Fruit fly (Drosophila melanogaster) whole organism, prepupa: ENCODE results near the gene CG7099.

Experiments used
- Blimp-1 ChIP-seq: fragments of 200-800 bp; sonication (Bioruptor generic); optimal IDR thresholded peaks from 3 replicates; lab custom pipeline; 2017; ENCODE audit warnings: missing biosample characterization, missing genetic modification characterization, mild to moderate bottlenecking, moderate library complexity, missing genetic modification reagents
- CG10631 ChIP-seq: fragments of 200-800 bp; sonication (Bioruptor generic); optimal IDR thresholded peaks from 2 replicates; lab custom pipeline; 2016; ENCODE audit warnings: missing biosample characterization, missing genetic modification characterization
- CG10669 ChIP-seq: fragments of 200-800 bp; sonication (Bioruptor generic); optimal IDR thresholded peaks from 3 replicates; lab custom pipeline; 2018; ENCODE audit warnings: missing biosample characterization, mild to moderate bottlenecking, missing genetic modification characterization, moderate library complexity
- CG11294 ChIP-seq: fragments of 200-800 bp; sonication (Bioruptor generic); IDR thresholded peaks from 2 replicates; pipeline ENCODE4 v1.3.6; 2022; ENCODE audit warnings: missing biosample characterization, missing genetic modification characterization
- CG11762 ChIP-seq: fragments of 200-800 bp; sonication (Bioruptor generic); optimal IDR thresholded peaks from 3 replicates; lab custom pipeline; 2016; ENCODE audit warnings: missing biosample characterization, missing genetic modification characterization; ENCODE audit not compliant: insufficient read depth
- CG11902 ChIP-seq: fragments of 200-800 bp; sonication (Bioruptor generic); optimal IDR thresholded peaks from 3 replicates; lab custom pipeline; 2016; ENCODE audit warnings: missing biosample characterization, missing genetic modification characterization
- CG1621 ChIP-seq: fragments of 200-800 bp; sonication (Bioruptor generic); optimal IDR thresholded peaks from 3 replicates; lab custom pipeline; 2018; ENCODE audit warnings: missing biosample characterization, mild to moderate bottlenecking, missing genetic modification characterization
- CG16779 ChIP-seq: fragments of 200-800 bp; sonication (Bioruptor generic); optimal IDR thresholded peaks from 3 replicates; lab custom pipeline; 2017; ENCODE audit warnings: missing biosample characterization, mild to moderate bottlenecking, missing genetic modification characterization
- CG3032 ChIP-seq: fragments of 200-800 bp; optimal IDR thresholded peaks from 2 replicates; lab custom pipeline; 2019; ENCODE audit warnings: missing biosample characterization, mild to moderate bottlenecking, missing genetic modification characterization, moderate library complexity
- CG31627 ChIP-seq: fragments of 200-800 bp; sonication (Bioruptor generic); optimal IDR thresholded peaks from 3 replicates; lab custom pipeline; 2016; ENCODE audit warnings: missing biosample characterization, missing genetic modification characterization
- CG32006 ChIP-seq: fragments of 200-800 bp; sonication (Bioruptor generic); optimal IDR thresholded peaks from 3 replicates; lab custom pipeline; 2017; ENCODE audit warnings: missing biosample characterization, mild to moderate bottlenecking, missing genetic modification characterization
- CG34406 ChIP-seq: fragments of 200-800 bp; sonication (Bioruptor generic); optimal IDR thresholded peaks from 3 replicates; lab custom pipeline; 2016; ENCODE audit warnings: missing biosample characterization, missing genetic modification characterization
- CG3919 ChIP-seq: fragments of 200-800 bp; sonication (Bioruptor generic); optimal IDR thresholded peaks from 3 replicates; lab custom pipeline; 2016; ENCODE audit warnings: missing biosample characterization, missing genetic modification characterization
- CG4318 ChIP-seq: fragments of 200-800 bp; sonication (Bioruptor generic); optimal IDR thresholded peaks from 3 replicates; lab custom pipeline; 2017; ENCODE audit warnings: missing biosample characterization, mild to moderate bottlenecking, missing genetic modification characterization
- CG6276 ChIP-seq: fragments of 200-800 bp; sonication (Bioruptor generic); optimal IDR thresholded peaks from 2 replicates; lab custom pipeline; 2017; ENCODE audit warnings: missing biosample characterization, mild to moderate bottlenecking, missing genetic modification characterization
- CG6792 ChIP-seq: fragments of 200-800 bp; sonication (Bioruptor generic); optimal IDR thresholded peaks from 3 replicates; lab custom pipeline; 2016; ENCODE audit warnings: missing biosample characterization, missing genetic modification characterization
- CG6808 ChIP-seq: fragments of 200-800 bp; sonication (Bioruptor generic); optimal IDR thresholded peaks from 3 replicates; lab custom pipeline; 2017; ENCODE audit warnings: missing biosample characterization, missing genetic modification characterization, mild to moderate bottlenecking, moderate library complexity, missing genetic modification reagents
- CG6854 ChIP-seq: fragments of 200-800 bp; sonication (Bioruptor generic); optimal IDR thresholded peaks from 2 replicates; lab custom pipeline; 2017; ENCODE audit warnings: missing biosample characterization, mild to moderate bottlenecking, missing genetic modification characterization
- CG7368 ChIP-seq: fragments of 200-800 bp; sonication (Bioruptor generic); optimal IDR thresholded peaks from 3 replicates; lab custom pipeline; 2016; ENCODE audit warnings: missing biosample characterization, missing genetic modification characterization
- CG8119 ChIP-seq: fragments of 200-800 bp; sonication (Bioruptor generic); IDR thresholded peaks from 3 replicates; pipeline ENCODE4 v1.3.6; 2022; ENCODE audit warnings: missing biosample characterization, missing genetic modification characterization
- CG8319 ChIP-seq: fragments of 200-800 bp; sonication (Bioruptor generic); optimal IDR thresholded peaks from 3 replicates; lab custom pipeline; 2016; ENCODE audit warnings: missing biosample characterization, missing genetic modification characterization
- CG8632 ChIP-seq: fragments of 200-800 bp; sonication (Bioruptor generic); optimal IDR thresholded peaks from 3 replicates; lab custom pipeline; 2016; ENCODE audit warnings: missing biosample characterization, missing genetic modification characterization
- CG9139 ChIP-seq: fragments of 200-800 bp; sonication (Bioruptor generic); optimal IDR thresholded peaks from 3 replicates; lab custom pipeline; 2017; ENCODE audit warnings: missing biosample characterization, mild to moderate bottlenecking, missing genetic modification characterization
- Eip75B ChIP-seq: fragments of 200-800 bp; sonication (Bioruptor generic); optimal IDR thresholded peaks from 3 replicates; lab custom pipeline; 2016; ENCODE audit warnings: missing biosample characterization, missing genetic modification characterization
- Eip93F ChIP-seq: fragments of 200-800 bp; sonication (Bioruptor generic); optimal IDR thresholded peaks from 2 replicates; lab custom pipeline; 2016; ENCODE audit warnings: missing biosample characterization, mild to moderate bottlenecking, missing genetic modification characterization
- Ets21C ChIP-seq: fragments of 200-800 bp; sonication (Bioruptor generic); optimal IDR thresholded peaks from 3 replicates; lab custom pipeline; 2016; ENCODE audit warnings: missing biosample characterization, missing genetic modification characterization
- Ets96B ChIP-seq: fragments of 200-800 bp; optimal IDR thresholded peaks from 2 replicates; lab custom pipeline; 2019; ENCODE audit warnings: missing biosample characterization, mild to moderate bottlenecking, missing genetic modification characterization, moderate library complexity
- Gug ChIP-seq: fragments of 200-800 bp; sonication (Bioruptor generic); IDR thresholded peaks from 2 replicates; pipeline ENCODE4 v1.3.6; 2022; ENCODE audit warnings: missing biosample characterization, missing genetic modification characterization
- Hr38 ChIP-seq: sonication (Bioruptor generic); optimal IDR thresholded peaks from 2 replicates; lab custom pipeline; 2016; ENCODE audit warnings: missing biosample characterization, missing genetic modification characterization
- Hr4 ChIP-seq: fragments of 200-800 bp; sonication (Bioruptor generic); optimal IDR thresholded peaks from 3 replicates; lab custom pipeline; 2016; ENCODE audit warnings: missing biosample characterization, missing genetic modification characterization
- OdsH ChIP-seq: fragments of 200-800 bp; sonication (Bioruptor generic); optimal IDR thresholded peaks from 3 replicates; lab custom pipeline; 2016; ENCODE audit warnings: missing biosample characterization, missing genetic modification characterization
- Smox ChIP-seq: fragments of 200-800 bp; sonication (Bioruptor generic); optimal IDR thresholded peaks from 3 replicates; lab custom pipeline; 2016; ENCODE audit warnings: missing biosample characterization, missing genetic modification characterization
- Sox102F ChIP-seq: fragments of 200-800 bp; sonication (Bioruptor generic); optimal IDR thresholded peaks from 2 replicates; lab custom pipeline; 2016; ENCODE audit warnings: missing biosample characterization, mild to moderate bottlenecking, missing genetic modification characterization
- Sox14 ChIP-seq: fragments of 200-800 bp; sonication (Bioruptor generic); optimal IDR thresholded peaks from 3 replicates; lab custom pipeline; 2016; ENCODE audit warnings: missing biosample characterization, missing genetic modification characterization
- Sox15 ChIP-seq: fragments of 200-800 bp; sonication (Bioruptor generic); optimal IDR thresholded peaks from 3 replicates; lab custom pipeline; 2016; ENCODE audit warnings: missing biosample characterization, missing genetic modification characterization
- achi ChIP-seq: fragments of 200-800 bp; sonication (Bioruptor generic); optimal IDR thresholded peaks from 3 replicates; lab custom pipeline; 2016; ENCODE audit warnings: missing biosample characterization, missing genetic modification characterization
- cyc ChIP-seq: fragments of 200-800 bp; sonication (Bioruptor generic); optimal IDR thresholded peaks from 3 replicates; lab custom pipeline; 2016; ENCODE audit warnings: missing biosample characterization, missing genetic modification characterization
- dac ChIP-seq: fragments of 200-800 bp; sonication (Bioruptor generic); optimal IDR thresholded peaks from 2 replicates; lab custom pipeline; 2017; ENCODE audit warnings: missing biosample characterization, mild to moderate bottlenecking, missing genetic modification characterization
- dsx ChIP-seq: fragments of 200-800 bp; optimal IDR thresholded peaks from 3 replicates; lab custom pipeline; 2019; ENCODE audit warnings: missing biosample characterization, mild to moderate bottlenecking, missing genetic modification characterization, moderate library complexity; ENCODE audit not compliant: poor library complexity, severe bottlenecking
- eg ChIP-seq: fragments of 200-800 bp; sonication (Bioruptor generic); IDR thresholded peaks from 3 replicates; pipeline ENCODE4 v1.3.6; 2022; ENCODE audit warnings: missing biosample characterization, missing genetic modification characterization
- esn ChIP-seq: fragments of 200-800 bp; sonication (Bioruptor generic); optimal IDR thresholded peaks from 2 replicates; lab custom pipeline; 2016; ENCODE audit warnings: missing biosample characterization, mild to moderate bottlenecking, missing genetic modification characterization, moderate library complexity
- fd59A ChIP-seq: fragments of 200-800 bp; sonication (Bioruptor generic); optimal IDR thresholded peaks from 2 replicates; lab custom pipeline; 2017; ENCODE audit warnings: missing biosample characterization, mild to moderate bottlenecking, missing genetic modification characterization, missing genetic modification reagents
- fd85E ChIP-seq: fragments of 200-800 bp; sonication (Bioruptor generic); optimal IDR thresholded peaks from 3 replicates; lab custom pipeline; 2016; ENCODE audit warnings: missing biosample characterization, missing genetic modification characterization
- fkh ChIP-seq: fragments of 200-800 bp; sonication (Bioruptor generic); optimal IDR thresholded peaks from 3 replicates; lab custom pipeline; 2017; ENCODE audit warnings: missing biosample characterization, mild to moderate bottlenecking, missing genetic modification characterization, moderate library complexity
- lz ChIP-seq: fragments of 200-800 bp; sonication (Bioruptor generic); optimal IDR thresholded peaks from 3 replicates; lab custom pipeline; 2016; ENCODE audit warnings: missing biosample characterization, missing genetic modification characterization
- pdm3 ChIP-seq: fragments of 200-800 bp; sonication (Bioruptor generic); optimal IDR thresholded peaks from 3 replicates; lab custom pipeline; 2016; ENCODE audit warnings: missing biosample characterization, missing genetic modification characterization
- salr ChIP-seq, 2 experiments: fragments of 200-800 bp; sonication (Bioruptor generic); optimal IDR thresholded peaks; 3 replicates each; lab custom pipeline; 2016 to 2018; ENCODE audit warnings: missing biosample characterization in 2 of 2, missing genetic modification characterization in 2 of 2, mild to moderate bottlenecking in 1 of 2
- spab ChIP-seq: fragments of 200-800 bp; sonication (Bioruptor generic); optimal IDR thresholded peaks from 2 replicates; lab custom pipeline; 2017; ENCODE audit warnings: missing biosample characterization, mild to moderate bottlenecking, missing genetic modification characterization, missing genetic modification reagents
- ss ChIP-seq, 2 experiments: fragments of 200-800 bp; sonication (Bioruptor generic); optimal IDR thresholded peaks; 2 replicates in 1 of 2; 3 replicates in 1 of 2; lab custom pipeline; 2017 to 2018; ENCODE audit warnings: mild to moderate bottlenecking in 2 of 2, missing biosample characterization in 2 of 2, missing genetic modification characterization in 2 of 2, moderate library complexity in 1 of 2
- svp ChIP-seq: fragments of 200-800 bp; sonication (Bioruptor generic); peaks from one replicate; lab custom pipeline; 2016; ENCODE audit warnings: missing biosample characterization, missing genetic modification characterization
- topi ChIP-seq: fragments of 200-800 bp; sonication (Bioruptor generic); optimal IDR thresholded peaks from 3 replicates; lab custom pipeline; 2016; ENCODE audit warnings: missing biosample characterization, missing genetic modification characterization
- vri ChIP-seq: fragments of 200-800 bp; sonication (Bioruptor generic); optimal IDR thresholded peaks from 3 replicates; lab custom pipeline; 2016; ENCODE audit warnings: missing biosample characterization, mild to moderate bottlenecking, missing genetic modification characterization

The CG7099 gene

dm6 chr2L:13387255-13387654 is at the start of gene CG7099, which contains the start of gene Ing5:
TSS of gene CG7099 (plus strand) at chr2L:13387571.
TSS of gene Ing5 (minus strand) at chr2L:13387312.
- TF ChIP-seq Sox15 (GFP tag; lab: Kevin White, UChicago), result peak; percentile 94
- peak; percentile 84 for TF ChIP-seq fd59A (GFP tag; lab: Kevin White, UChicago)
- peak; percentile 90 for TF ChIP-seq CG7368 (GFP tag; lab: Kevin White, UChicago)
- peak; percentile 92 for TF ChIP-seq CG11762 (GFP tag; lab: Kevin White, UChicago)
- TF ChIP-seq CG6808 (GFP tag; lab: Kevin White, UChicago), result peak; percentile 80
- no peak for TF ChIP-seq spab (GFP tag; lab: Kevin White, UChicago)
- peak; percentile 95 for TF ChIP-seq fkh (GFP tag; lab: Kevin White, UChicago)
- TF ChIP-seq CG6276 (GFP tag; lab: Kevin White, UChicago), result no peak
- peak; percentile 94 for TF ChIP-seq CG32006
- TF ChIP-seq esn (GFP tag; lab: Kevin White, UChicago), result peak; percentile 97
- TF ChIP-seq CG31627 (GFP tag; lab: Kevin White, UChicago), result peak; percentile 96
- TF ChIP-seq CG10631 (GFP tag; lab: Kevin White, UChicago), result peak; percentile 97
- peak; percentile 95 for TF ChIP-seq Smox (GFP tag; lab: Kevin White, UChicago)
- peak; percentile 95 for TF ChIP-seq topi (GFP tag; lab: Kevin White, UChicago)
- no peak for TF ChIP-seq svp (GFP tag; lab: Kevin White, UChicago)
- peak; percentile 88 to 92 for TF ChIP-seq salr (GFP tag; optimal IDR thresholded peaks at IDR 0.05; lab: Kevin White, UChicago)
- peak; percentile 96 for TF ChIP-seq Sox102F
- TF ChIP-seq Ets96B, result peak; percentile 94
- peak; percentile 96 for TF ChIP-seq achi
- peak; percentile 96 for TF ChIP-seq CG34406 (GFP tag; lab: Kevin White, UChicago)
- TF ChIP-seq CG8319, result peak; percentile 90
- TF ChIP-seq CG3032 (tag; lab: Kevin White, UChicago), result peak; percentile 94
- peak; percentile 95 for TF ChIP-seq pdm3 (GFP tag; lab: Kevin White, UChicago)
- TF ChIP-seq CG4318, result peak; percentile 91
- peak; percentile 82 for TF ChIP-seq CG6854 (GFP tag; lab: Kevin White, UChicago)
- peak; percentile 88 for TF ChIP-seq dac
- TF ChIP-seq dsx (GFP tag; lab: Kevin White, UChicago), result peak; percentile 88
- peak; percentile 96 for TF ChIP-seq Hr4 (GFP tag; lab: Kevin White, UChicago)
- TF ChIP-seq CG16779 (tag; lab: Kevin White, UChicago), result no peak
- peak; percentile 93 for TF ChIP-seq Eip75B (GFP tag; lab: Kevin White, UChicago)
- no peak for TF ChIP-seq CG9139 (GFP tag; lab: Kevin White, UChicago)
- TF ChIP-seq CG1621, result peak; percentile 86
- TF ChIP-seq OdsH (GFP tag; lab: Kevin White, UChicago), result peak; percentile 97
- peak; percentile 93 for TF ChIP-seq CG10669 (GFP tag; lab: Kevin White, UChicago)
- TF ChIP-seq Hr38 (GFP tag; lab: Kevin White, UChicago), result peak; percentile 19
- TF ChIP-seq Blimp-1, result peak; percentile 78
- TF ChIP-seq Ets21C (GFP tag; lab: Kevin White, UChicago), result peak; percentile 93
- peak; percentile 93 for TF ChIP-seq Gug (GFP tag; lab: Robert Waterston, UW)
- peak; percentile 96 for TF ChIP-seq lz
- peak; percentile 95 for TF ChIP-seq Sox14 (GFP tag; lab: Kevin White, UChicago)
- peak in 1 of 2 experiments; percentile 89 for TF ChIP-seq ss (GFP tag; optimal IDR thresholded peaks at IDR 0.05; lab: Kevin White, UChicago)
- TF ChIP-seq CG6792, result peak; percentile 93
- peak; percentile 96 for TF ChIP-seq CG3919 (GFP tag; lab: Kevin White, UChicago)
- TF ChIP-seq CG11902 (GFP tag; lab: Kevin White, UChicago), result peak; percentile 94
- no peak for TF ChIP-seq vri (GFP tag; lab: Kevin White, UChicago)
- peak; percentile 92 for TF ChIP-seq Eip93F (GFP tag; lab: Kevin White, UChicago)
- peak; percentile 95 for TF ChIP-seq CG8632 (GFP tag; lab: Kevin White, UChicago)
- TF ChIP-seq cyc (GFP tag; lab: Kevin White, UChicago), result peak; percentile 95
- no peak for TF ChIP-seq fd85E (GFP tag; lab: Kevin White, UChicago)
- peak; percentile 90 for TF ChIP-seq CG11294 (GFP tag; lab: Robert Waterston, UW)
- TF ChIP-seq CG8119 (GFP tag; lab: Robert Waterston, UW), result peak; percentile 86
- TF ChIP-seq eg, result peak; percentile 96
